Fruit fly (Drosophila melanogaster) whole organism, embryonic: ENCODE data around the gene CG1231.

Source experiments
- Atf6 ChIP-seq: fragments of 200-800 bp; sonication (Bioruptor generic); IDR thresholded peaks from 2 replicates; pipeline ENCODE4 v1.3.6; 2022; ENCODE audit warnings: missing biosample characterization, missing genetic modification characterization
- CG12299 ChIP-seq: fragments of 200-800 bp; sonication (Bioruptor generic); optimal IDR thresholded peaks from 2 replicates; lab custom pipeline; 2018; ENCODE audit warnings: missing biosample characterization, mild to moderate bottlenecking, missing genetic modification characterization
- CG15011 ChIP-seq: fragments of 200-800 bp; sonication (Bioruptor generic); optimal IDR thresholded peaks from 3 replicates; lab custom pipeline; 2018; ENCODE audit warnings: missing biosample characterization, mild to moderate bottlenecking, missing genetic modification characterization
- CG15269 ChIP-seq: fragments of 200-800 bp; sonication (Bioruptor generic); optimal IDR thresholded peaks from 2 replicates; lab custom pipeline; 2018; ENCODE audit warnings: missing biosample characterization, mild to moderate bottlenecking, missing genetic modification characterization, moderate library complexity
- CG16813 ChIP-seq: fragments of 200-800 bp; sonication (Bioruptor generic); IDR thresholded peaks from 3 replicates; pipeline ENCODE4 v1.3.6; 2022; ENCODE audit warnings: missing biosample characterization, missing genetic modification characterization; ENCODE audit not compliant: partially characterized antibody
- CG17186 ChIP-seq: fragments of 200-800 bp; sonication (Bioruptor generic); optimal IDR thresholded peaks from 3 replicates; lab custom pipeline; 2017; ENCODE audit warnings: missing biosample characterization, missing genetic modification reagents, missing genetic modification characterization
- CG17612 ChIP-seq: fragments of 200-800 bp; sonication (Bioruptor generic); IDR thresholded peaks from 2 replicates; pipeline ENCODE4 v1.3.6; 2022; ENCODE audit warnings: missing biosample characterization, missing genetic modification characterization
- CG5953 ChIP-seq: fragments of 200-800 bp; sonication (Bioruptor generic); IDR thresholded peaks from 2 replicates; pipeline ENCODE4 v1.3.6; 2022; ENCODE audit warnings: missing biosample characterization, missing genetic modification characterization
- CG6791 ChIP-seq: fragments of 200-800 bp; sonication (Bioruptor generic); IDR thresholded peaks from 3 replicates; pipeline ENCODE4 v1.3.6; 2022; ENCODE audit warnings: missing biosample characterization, missing genetic modification characterization; ENCODE audit not compliant: partially characterized antibody
- CG6813 ChIP-seq: fragments of 200-800 bp; sonication (Bioruptor generic); optimal IDR thresholded peaks from 2 replicates; lab custom pipeline; 2017; ENCODE audit warnings: missing biosample characterization, missing genetic modification characterization, mild to moderate bottlenecking, moderate library complexity, missing genetic modification reagents
- CG7839 ChIP-seq: fragments of 200-800 bp; sonication (Bioruptor generic); optimal IDR thresholded peaks from 3 replicates; lab custom pipeline; 2018; ENCODE audit warnings: missing biosample characterization, mild to moderate bottlenecking, missing genetic modification characterization, moderate library complexity
- CG8281 ChIP-seq: fragments of 200-800 bp; sonication (Bioruptor generic); optimal IDR thresholded peaks from 2 replicates; lab custom pipeline; 2018; ENCODE audit warnings: missing biosample characterization, mild to moderate bottlenecking, missing genetic modification characterization, moderate library complexity
- CG8388 ChIP-seq: fragments of 200-800 bp; sonication (Bioruptor generic); optimal IDR thresholded peaks from 2 replicates; lab custom pipeline; 2019; ENCODE audit warnings: missing biosample characterization, mild to moderate bottlenecking, missing genetic modification characterization, moderate library complexity
- D19B ChIP-seq: fragments of 200-800 bp; sonication (Bioruptor generic); optimal IDR thresholded peaks from 2 replicates; lab custom pipeline; 2017; ENCODE audit warnings: missing biosample characterization, mild to moderate bottlenecking, missing genetic modification characterization
- Deaf1 ChIP-seq: fragments of 200-800 bp; optimal IDR thresholded peaks from 3 replicates; lab custom pipeline; 2019; ENCODE audit warnings: missing biosample characterization, mild to moderate bottlenecking, missing genetic modification characterization, moderate library complexity
- Dp ChIP-seq: fragments of 200-800 bp; sonication (Bioruptor generic); optimal IDR thresholded peaks from 2 replicates; lab custom pipeline; 2018; ENCODE audit warnings: missing biosample characterization, mild to moderate bottlenecking, missing genetic modification characterization, moderate library complexity
- Ets65A ChIP-seq: fragments of 200-800 bp; sonication (Bioruptor generic); peaks from one replicate; lab custom pipeline; 2016; ENCODE audit warnings: missing biosample characterization, missing genetic modification characterization
- HLHmδ ChIP-seq: fragments of 200-800 bp; sonication (Bioruptor generic); optimal IDR thresholded peaks from 2 replicates; lab custom pipeline; 2018; ENCODE audit warnings: missing biosample characterization, mild to moderate bottlenecking, missing genetic modification characterization, moderate library complexity
- Hmr ChIP-seq: fragments of 200-800 bp; sonication (Bioruptor generic); optimal IDR thresholded peaks from 3 replicates; lab custom pipeline; 2017; ENCODE audit warnings: mild to moderate bottlenecking, missing biosample characterization, missing genetic modification reagents, missing genetic modification characterization
- Kr ChIP-seq: fragments of 200-800 bp; sonication (Bioruptor generic); optimal IDR thresholded peaks from 2 replicates; lab custom pipeline; 2017; ENCODE audit warnings: missing biosample characterization, mild to moderate bottlenecking, missing genetic modification characterization
- Lpt ChIP-seq: fragments of >200 bp; optimal IDR thresholded peaks from 2 replicates; lab custom pipeline; 2018; ENCODE audit warnings: missing biosample characterization, missing genetic modification characterization
- MESR4 ChIP-seq: fragments of 200-800 bp; sonication (Bioruptor generic); optimal IDR thresholded peaks from 2 replicates; lab custom pipeline; 2018; ENCODE audit warnings: missing biosample characterization, mild to moderate bottlenecking, missing genetic modification characterization, moderate library complexity
- Mes4 ChIP-seq: fragments of 200-800 bp; sonication (Bioruptor generic); optimal IDR thresholded peaks from 2 replicates; lab custom pipeline; 2016; ENCODE audit warnings: missing biosample characterization, missing genetic modification characterization
- Myb ChIP-seq: fragments of 200-800 bp; sonication (Bioruptor generic); optimal IDR thresholded peaks from 2 replicates; lab custom pipeline; 2016; ENCODE audit warnings: missing biosample characterization, missing genetic modification characterization
- Pdp1 ChIP-seq, 2 experiments: fragments of 200-800 bp; sonication (Bioruptor generic); optimal IDR thresholded peaks; 3 replicates each; lab custom pipeline; 2016; ENCODE audit warnings: missing biosample characterization in 2 of 2, missing genetic modification characterization in 2 of 2, mild to moderate bottlenecking in 1 of 2, moderate library complexity in 1 of 2
- Ravus ChIP-seq: fragments of 200-800 bp; sonication (Bioruptor generic); IDR thresholded peaks from 2 replicates; pipeline ENCODE4 v1.3.6; 2022; ENCODE audit warnings: missing biosample characterization, missing genetic modification characterization
- Spps ChIP-seq: fragments of 200-800 bp; sonication (Bioruptor generic); optimal IDR thresholded peaks from 2 replicates; lab custom pipeline; 2018; ENCODE audit warnings: missing biosample characterization, mild to moderate bottlenecking, missing genetic modification characterization
- aop ChIP-seq: fragments of 200-800 bp; sonication (Bioruptor generic); IDR thresholded peaks from 2 replicates; pipeline ENCODE4 v1.3.6; 2022; ENCODE audit warnings: missing biosample characterization, missing genetic modification characterization
- ato ChIP-seq: fragments of 200-800 bp; sonication (Bioruptor generic); IDR thresholded peaks from 2 replicates; pipeline ENCODE4 v1.3.6; 2022; ENCODE audit warnings: missing biosample characterization, missing genetic modification characterization; ENCODE audit not compliant: partially characterized antibody
- chinmo ChIP-seq: fragments of 200-800 bp; sonication (Bioruptor generic); IDR thresholded peaks from 4 replicates; pipeline ENCODE4 v1.3.6; 2022; ENCODE audit warnings: missing biosample characterization, missing genetic modification characterization; ENCODE audit not compliant: partially characterized antibody
- chm ChIP-seq: fragments of 200-800 bp; sonication (Bioruptor generic); IDR thresholded peaks from 2 replicates; pipeline ENCODE4 v1.3.6; 2022; ENCODE audit warnings: missing biosample characterization, missing genetic modification characterization
- chn ChIP-seq: fragments of 200-800 bp; sonication (Bioruptor generic); optimal IDR thresholded peaks from 2 replicates; lab custom pipeline; 2016; ENCODE audit warnings: missing biosample characterization, missing genetic modification characterization
- ci ChIP-seq: fragments of 200-800 bp; sonication (Bioruptor generic); IDR thresholded peaks from 3 replicates; pipeline ENCODE4 v1.3.6; 2022; ENCODE audit warnings: missing biosample characterization, missing genetic modification characterization
- crc ChIP-seq: fragments of 200-800 bp; sonication (Bioruptor generic); optimal IDR thresholded peaks from 2 replicates; lab custom pipeline; 2016; ENCODE audit warnings: missing biosample characterization, missing genetic modification characterization
- dan ChIP-seq: fragments of 200-800 bp; sonication (Bioruptor generic); IDR thresholded peaks from 2 replicates; pipeline ENCODE4 v1.3.6; 2022; ENCODE audit warnings: missing biosample characterization, missing genetic modification characterization
- disco-r ChIP-seq: fragments of 200-800 bp; sonication (Bioruptor generic); optimal IDR thresholded peaks from 2 replicates; lab custom pipeline; 2016; ENCODE audit warnings: missing biosample characterization, missing genetic modification characterization
- eve ChIP-seq, 2 experiments: fragments of >200 bp; optimal IDR thresholded peaks; 2 replicates each; lab custom pipeline; 2017; ENCODE audit warnings: missing biosample characterization in 2 of 2, missing genetic modification characterization in 2 of 2
- ftz-f1 ChIP-seq: fragments of 200-800 bp; sonication (Bioruptor generic); optimal IDR thresholded peaks from 2 replicates; lab custom pipeline; 2016; ENCODE audit warnings: missing biosample characterization, missing genetic modification characterization
- gcm ChIP-seq: fragments of 200-800 bp; sonication (Bioruptor generic); optimal IDR thresholded peaks from 2 replicates; lab custom pipeline; 2019; ENCODE audit warnings: missing biosample characterization, mild to moderate bottlenecking, missing genetic modification characterization, moderate library complexity
- gfzf ChIP-seq: fragments of 200-800 bp; sonication (Bioruptor generic); optimal IDR thresholded peaks from 2 replicates; lab custom pipeline; 2016; ENCODE audit warnings: missing biosample characterization, mild to moderate bottlenecking, missing genetic modification characterization, moderate library complexity
- gt ChIP-seq: fragments of 200-800 bp; sonication (Bioruptor generic); IDR thresholded peaks from 2 replicates; pipeline ENCODE4 v1.3.6; 2022; ENCODE audit warnings: missing biosample characterization, missing genetic modification characterization
- jigr1 ChIP-seq: fragments of 200-800 bp; sonication (Bioruptor generic); IDR thresholded peaks from 3 replicates; pipeline ENCODE4 v1.3.6; 2022; ENCODE audit warnings: missing biosample characterization, missing genetic modification characterization
- oc ChIP-seq: fragments of 200-800 bp; sonication (Bioruptor generic); optimal IDR thresholded peaks from 2 replicates; lab custom pipeline; 2018; ENCODE audit warnings: missing biosample characterization, mild to moderate bottlenecking, missing genetic modification characterization, moderate library complexity
- p53 ChIP-seq: fragments of 200-800 bp; sonication (Bioruptor generic); optimal IDR thresholded peaks from 2 replicates; lab custom pipeline; 2016; ENCODE audit warnings: missing biosample characterization, missing genetic modification characterization
- sima ChIP-seq: fragments of 200-800 bp; sonication (Bioruptor generic); optimal IDR thresholded peaks from 2 replicates; lab custom pipeline; 2016; ENCODE audit warnings: missing biosample characterization, missing genetic modification characterization
- slou ChIP-seq: fragments of 200-800 bp; sonication (Bioruptor generic); optimal IDR thresholded peaks from 3 replicates; lab custom pipeline; 2016; ENCODE audit warnings: missing biosample characterization, missing genetic modification characterization
- tgo ChIP-seq: fragments of 200-800 bp; sonication (Bioruptor generic); IDR thresholded peaks from 3 replicates; pipeline ENCODE4 v1.3.6; 2022; ENCODE audit warnings: missing biosample characterization, missing genetic modification characterization
- unc-4 ChIP-seq: fragments of 200-800 bp; sonication (Bioruptor generic); IDR thresholded peaks from 2 replicates; pipeline ENCODE4 v1.3.6; 2022; ENCODE audit warnings: missing biosample characterization, missing genetic modification characterization; ENCODE audit not compliant: partially characterized antibody
- unpg ChIP-seq: fragments of 200-800 bp; sonication (Bioruptor generic); optimal IDR thresholded peaks from 3 replicates; lab custom pipeline; 2018; ENCODE audit warnings: missing biosample characterization, mild to moderate bottlenecking, missing genetic modification characterization, moderate library complexity
- zf30C ChIP-seq: fragments of 200-800 bp; sonication (Bioruptor generic); optimal IDR thresholded peaks from 3 replicates; lab custom pipeline; 2018; ENCODE audit warnings: missing biosample characterization, mild to moderate bottlenecking, missing genetic modification characterization

The CG1231 gene

DNA sequence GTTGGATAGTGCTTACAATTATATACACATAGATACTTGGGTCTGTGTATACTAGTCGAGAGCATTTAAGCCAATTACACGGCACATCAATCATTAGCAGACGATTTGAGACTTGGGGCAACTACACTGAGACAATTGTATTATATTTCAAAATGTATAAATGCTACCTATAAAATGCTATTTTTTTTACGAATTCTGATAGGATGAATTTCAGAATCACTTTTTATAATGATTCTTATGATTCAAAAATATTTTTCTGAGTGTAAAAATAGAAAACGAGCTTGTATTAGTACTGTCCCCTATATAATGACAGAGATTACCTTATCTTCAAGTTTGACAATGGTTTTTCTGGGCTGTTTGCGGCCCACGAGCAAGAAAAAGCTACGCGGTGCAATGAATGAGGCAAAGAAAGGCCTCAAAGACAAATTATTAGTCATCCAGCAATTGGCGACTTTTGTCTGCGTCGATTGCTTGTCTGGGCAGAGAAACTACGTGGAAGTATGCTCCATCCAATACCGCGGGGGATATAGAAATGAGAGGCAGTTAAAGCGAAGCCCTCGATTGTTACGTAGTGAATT lies 5.5 kb upstream of the CG1231 start (continued):
- TF ChIP-seq CG17612 (GFP tag; lab: Robert Waterston, UW) (peak; percentile 58; the same call in 1 of the 2 replicates), unc-4 (GFP tag; lab: Robert Waterston, UW) (no peak), Lpt (GFP tag; lab: Kevin White, UChicago) (no peak), CG15011 (GFP tag; lab: Kevin White, UChicago) (no peak), Ravus (peak; percentile 48), chm (GFP tag; lab: Robert Waterston, UW) (peak; percentile 55; the same call in 1 of the 2 replicates), eve (GFP tag; optimal IDR thresholded peaks at IDR 0.05; lab: Kevin White, UChicago) (no peak), CG5953 (GFP tag; lab: Robert Waterston, UW) (peak; percentile 66), zf30C (GFP tag; lab: Kevin White, UChicago) (peak; percentile 58), CG17186 (GFP tag; lab: Kevin White, UChicago) (no peak), Spps (tag; lab: Kevin White, UChicago) (peak; percentile 58), ci (GFP tag; lab: Robert Waterston, UW) (peak; percentile 70; the same call in 2 of the 3 replicates), chinmo (GFP tag; lab: Robert Waterston, UW) (no peak), gt (GFP tag; lab: Robert Waterston, UW) (peak; percentile 61), CG8388 (GFP tag; lab: Kevin White, UChicago) (peak; percentile 60), p53 (GFP tag; lab: Kevin White, UChicago) (no peak), Dp (GFP tag; lab: Kevin White, UChicago) (no peak), CG15269 (peak; percentile 79), Atf6 (GFP tag; lab: Robert Waterston, UW) (peak; percentile 82), Pdp1 (GFP tag; optimal IDR thresholded peaks at IDR 0.05; lab: Kevin White, UChicago) (peak; percentile 64 to 65), dan (GFP tag; lab: Robert Waterston, UW) (no peak), slou (GFP tag; lab: Kevin White, UChicago) (no peak), Mes4 (GFP tag; lab: Kevin White, UChicago) (no peak), CG8281 (tag; lab: Kevin White, UChicago) (peak; percentile 23), disco-r (no peak), ftz-f1 (no peak), crc (GFP tag; lab: Kevin White, UChicago) (peak; percentile 67), Kr (GFP tag; lab: Kevin White, UChicago) (no peak), CG6813 (GFP tag; lab: Kevin White, UChicago) (no peak), CG6791 (no peak), ato (GFP tag; lab: Robert Waterston, UW) (no peak), MESR4 (GFP tag; lab: Kevin White, UChicago) (no peak), Ets65A (GFP tag; lab: Kevin White, UChicago) (peak; percentile 84), chn (GFP tag; lab: Kevin White, UChicago) (peak; percentile 0), gfzf (no peak), oc (tag; lab: Kevin White, UChicago) (peak; percentile 79), sima (GFP tag; lab: Kevin White, UChicago) (peak; percentile 45), CG16813 (no peak), jigr1 (0 out of 3 replicates have a peak, but pooled peaks have one; percentile 19), Deaf1 (no peak), gcm (GFP tag; lab: Kevin White, UChicago) (no peak), tgo (GFP tag; lab: Robert Waterston, UW) (peak; percentile 84), CG12299 (tag; lab: Kevin White, UChicago) (peak; percentile 1), aop (GFP tag; lab: Robert Waterston, UW) (no peak), Hmr (peak; percentile 66), CG7839 (peak; percentile 83), Myb (GFP tag; lab: Kevin White, UChicago) (peak; percentile 13), HLHmδ (GFP tag; lab: Kevin White, UChicago) (no peak), D19B (peak; percentile 58), unpg (peak; percentile 76)
